Worm (Caenorhabditis elegans): Measurements from ENCODE around the gene msp-59.

Gene msp-59

ce11 chrIV:5334518-5334917 lies 21.6 kb upstream of the msp-59 start (continued):
- TF ChIP-seq Y55F3AM.14 (GFP tag; optimal IDR thresholded peaks at IDR 0.05) (peak; percentile 19), sma-3 (GFP tag; optimal IDR thresholded peaks at IDR 0.05) (peak; percentile 38), nhr-10 (tag; optimal IDR thresholded peaks at IDR 0.05) (no peak), lsy-2 (tag; optimal IDR thresholded peaks at IDR 0.05) (peak; percentile 39 to 61), blmp-1 (tag; optimal IDR thresholded peaks at IDR 0.05; ENCODE audit: insufficient read depth) (no peak), peb-1 (tag; optimal IDR thresholded peaks at IDR 0.05) (no peak), fos-1 (tag; optimal IDR thresholded peaks at IDR 0.05) (peak; percentile 55), C34F6.9 (tag; optimal IDR thresholded peaks at IDR 0.05) (peak; percentile 48), ztf-11 (tag; optimal IDR thresholded peaks at IDR 0.05) (no peak), zag-1 (tag; optimal IDR thresholded peaks at IDR 0.05) (no peak), alr-1 (tag; optimal IDR thresholded peaks at IDR 0.05) (no peak), ztf-1 (GFP tag; conservative IDR thresholded peaks at IDR 0.05) (no peak), lin-11 (tag; optimal IDR thresholded peaks at IDR 0.05) (no peak), nhr-6 (tag; optimal IDR thresholded peaks at IDR 0.05) (no peak), mbf-1 (tag; optimal IDR thresholded peaks at IDR 0.05) (no peak), nhr-77 (tag; optimal IDR thresholded peaks at IDR 0.05) (no peak), nhr-21 (tag; optimal IDR thresholded peaks at IDR 0.05) (peak; percentile 11), R02D3.7 (tag; optimal IDR thresholded peaks at IDR 0.05) (no peak)

- TF ChIP-seq nhr-23 (tag; optimal IDR thresholded peaks at IDR 0.05) (no peak), sma-3 (GFP tag; optimal IDR thresholded peaks at IDR 0.05) (peak; percentile 4), nhr-129 (tag; optimal IDR thresholded peaks at IDR 0.05) (no peak), nhr-25 (tag; optimal IDR thresholded peaks at IDR 0.05) (peak; percentile 1), crh-2 (tag; optimal IDR thresholded peaks at IDR 0.05) (no peak), nhr-21 (tag; optimal IDR thresholded peaks at IDR 0.05) (peak; percentile 33), blmp-1 (tag; optimal IDR thresholded peaks at IDR 0.05; ENCODE audit: insufficient read depth) (peak; percentile 59)
These were observed 20.6 kb upstream of the msp-59 start for ce11 chrIV:5333484-5333883.

ce11 chrIV:5332178-5332577 lies 19.3 kb upstream of the msp-59 start, which contains the start of gene Y4C6B.3:
Y4C6B.3 (plus strand) TSS chrIV:5332478.
- TF ChIP-seq unc-62 (GFP tag; optimal IDR thresholded peaks at IDR 0.05) = no peak
- TF ChIP-seq ztf-11 (tag; optimal IDR thresholded peaks at IDR 0.05) = no peak
- TF ChIP-seq peb-1 (tag; optimal IDR thresholded peaks at IDR 0.05) = no peak
- TF ChIP-seq blmp-1 (tag; optimal IDR thresholded peaks at IDR 0.05; ENCODE audit: insufficient read depth) = no peak
- no peak for TF ChIP-seq egl-27 (tag; optimal IDR thresholded peaks at IDR 0.05)
- TF ChIP-seq nhr-129 (tag; optimal IDR thresholded peaks at IDR 0.05) = no peak
- TF ChIP-seq lin-13 (GFP tag; optimal IDR thresholded peaks at IDR 0.05) = no peak
- no peak for TF ChIP-seq unc-55 (GFP tag; optimal IDR thresholded peaks at IDR 0.05)
- TF ChIP-seq lsy-2 (tag; optimal IDR thresholded peaks at IDR 0.05) = no peak
- no peak for TF ChIP-seq sma-3 (GFP tag; optimal IDR thresholded peaks at IDR 0.05)
- no peak for TF ChIP-seq fos-1 (tag; optimal IDR thresholded peaks at IDR 0.05)
- no peak for TF ChIP-seq elt-3 (tag; optimal IDR thresholded peaks at IDR 0.05)
- no peak for TF ChIP-seq snpc-4 (tag; optimal IDR thresholded peaks at IDR 0.05)

- no peak for TF ChIP-seq sma-3 (GFP tag; optimal IDR thresholded peaks at IDR 0.05)
- no peak for TF ChIP-seq peb-1 (tag; optimal IDR thresholded peaks at IDR 0.05)
- no peak for TF ChIP-seq nhr-25 (tag; optimal IDR thresholded peaks at IDR 0.05)
- TF ChIP-seq dmd-4 (tag; optimal IDR thresholded peaks at IDR 0.05) = no peak
- TF ChIP-seq ztf-11 (tag; optimal IDR thresholded peaks at IDR 0.05) = no peak
- TF ChIP-seq lsy-2 (tag; optimal IDR thresholded peaks at IDR 0.05) = no peak
- TF ChIP-seq sma-9 (GFP tag; optimal IDR thresholded peaks at IDR 0.05) = no peak
- no peak for TF ChIP-seq sma-9 (tag; optimal IDR thresholded peaks at IDR 0.05)
- no peak for TF ChIP-seq alr-1 (tag; optimal IDR thresholded peaks at IDR 0.05)
- TF ChIP-seq unc-39 (tag; optimal IDR thresholded peaks at IDR 0.05) = no peak
- TF ChIP-seq skn-1 (tag; optimal IDR thresholded peaks at IDR 0.05) = no peak
- TF ChIP-seq blmp-1 (tag; optimal IDR thresholded peaks at IDR 0.05; ENCODE audit: insufficient read depth) = no peak
These were observed 13.2 kb upstream of the msp-59 start, which contains the start of gene Y4C6B.4 for ce11 chrIV:5326144-5326543. Y4C6B.4 (plus strand) TSS chrIV:5326444.

- TF ChIP-seq lsy-2 (tag; optimal IDR thresholded peaks at IDR 0.05) = no peak
- no peak for TF ChIP-seq nhr-237 (tag; optimal IDR thresholded peaks at IDR 0.05)
- TF ChIP-seq nhr-12 (tag; optimal IDR thresholded peaks at IDR 0.05) = no peak
- TF ChIP-seq sma-3 (GFP tag; optimal IDR thresholded peaks at IDR 0.05) = no peak
- no peak for TF ChIP-seq alr-1 (tag; optimal IDR thresholded peaks at IDR 0.05)
- TF ChIP-seq snpc-4 (tag; optimal IDR thresholded peaks at IDR 0.05) = peak; percentile 20
- TF ChIP-seq C34F6.9 (tag; optimal IDR thresholded peaks at IDR 0.05) = peak; percentile 48
- TF ChIP-seq unc-55 (GFP tag; optimal IDR thresholded peaks at IDR 0.05) = peak; percentile 26
- TF ChIP-seq skn-1 (tag; optimal IDR thresholded peaks at IDR 0.05) = no peak
- no peak for TF ChIP-seq mbf-1 (tag; optimal IDR thresholded peaks at IDR 0.05)
- TF ChIP-seq sma-9 (GFP tag; optimal IDR thresholded peaks at IDR 0.05) = peak; percentile 12
- TF ChIP-seq sma-9 (tag; optimal IDR thresholded peaks at IDR 0.05) = no peak
- no peak for TF ChIP-seq nhr-77 (tag; optimal IDR thresholded peaks at IDR 0.05)
- no peak for TF ChIP-seq ztf-4 (tag; optimal IDR thresholded peaks at IDR 0.05)
- TF ChIP-seq nhr-11 (tag; optimal IDR thresholded peaks at IDR 0.05) = no peak
These were observed 6.0 kb upstream of the msp-59 start, which contains the start of gene slc-46A for ce11 chrIV:5318835-5319303. slc-46A (plus strand) TSS chrIV:5319253.
